Fruit fly (Drosophila melanogaster) whole organism, embryonic: ENCODE data around the gene CG9961.

Source experiments
- CG10147 ChIP-seq: fragments of 200-800 bp; sonication (Bioruptor generic); optimal IDR thresholded peaks from 2 replicates; lab custom pipeline; 2019; ENCODE audit warnings: missing biosample characterization, mild to moderate bottlenecking, missing genetic modification characterization, moderate library complexity
- CG10209 ChIP-seq: fragments of 200-800 bp; sonication (Bioruptor generic); optimal IDR thresholded peaks from 3 replicates; lab custom pipeline; 2017; ENCODE audit warnings: missing biosample characterization, mild to moderate bottlenecking, missing genetic modification characterization, missing genetic modification reagents
- CG15601 ChIP-seq: fragments of 200-800 bp; sonication (Bioruptor generic); optimal IDR thresholded peaks from 3 replicates; lab custom pipeline; 2019; ENCODE audit warnings: missing biosample characterization, mild to moderate bottlenecking, missing genetic modification characterization, moderate library complexity
- CG17328 ChIP-seq: fragments of 200-800 bp; sonication (Bioruptor generic); IDR thresholded peaks from 2 replicates; pipeline ENCODE4 v1.3.6; 2022; ENCODE audit warnings: missing biosample characterization, missing genetic modification characterization
- CG17361 ChIP-seq: fragments of 200-800 bp; sonication (Bioruptor generic); IDR thresholded peaks from 3 replicates; pipeline ENCODE4 v1.3.6; 2022; ENCODE audit warnings: missing biosample characterization, missing genetic modification characterization
- CG17612 ChIP-seq: fragments of 200-800 bp; sonication (Bioruptor generic); IDR thresholded peaks from 2 replicates; pipeline ENCODE4 v1.3.6; 2022; ENCODE audit warnings: missing biosample characterization, missing genetic modification characterization
- CG30431 ChIP-seq: fragments of 200-800 bp; sonication (Bioruptor generic); optimal IDR thresholded peaks from 2 replicates; lab custom pipeline; 2017; ENCODE audit warnings: missing biosample characterization, missing genetic modification characterization
- CG31388 ChIP-seq: fragments of 200-800 bp; sonication (Bioruptor generic); optimal IDR thresholded peaks from 2 replicates; lab custom pipeline; 2016; ENCODE audit warnings: missing biosample characterization, missing genetic modification characterization
- CG3163 ChIP-seq: fragments of 200-800 bp; sonication (Bioruptor generic); optimal IDR thresholded peaks from 3 replicates; lab custom pipeline; 2016; ENCODE audit warnings: missing biosample characterization, missing genetic modification characterization
- CG4617 ChIP-seq: fragments of 200-800 bp; sonication (Bioruptor generic); optimal IDR thresholded peaks from 3 replicates; lab custom pipeline; 2016; ENCODE audit warnings: missing biosample characterization, missing genetic modification characterization, borderline replicate concordance
- CG4820 ChIP-seq: fragments of 200-800 bp; sonication (Bioruptor generic); optimal IDR thresholded peaks from 3 replicates; lab custom pipeline; 2016; ENCODE audit warnings: missing biosample characterization, missing genetic modification characterization
- CG6254 ChIP-seq: fragments of 200-800 bp; sonication (Bioruptor generic); optimal IDR thresholded peaks from 3 replicates; lab custom pipeline; 2017; ENCODE audit warnings: mild to moderate bottlenecking, missing biosample characterization, missing genetic modification reagents, missing genetic modification characterization
- CG6765 ChIP-seq: fragments of 200-800 bp; sonication (Bioruptor generic); optimal IDR thresholded peaks from 3 replicates; lab custom pipeline; 2017; ENCODE audit warnings: missing biosample characterization, mild to moderate bottlenecking, missing genetic modification characterization
- CG7271 ChIP-seq: fragments of 200-800 bp; sonication (Bioruptor generic); optimal IDR thresholded peaks from 2 replicates; lab custom pipeline; 2018; ENCODE audit warnings: missing biosample characterization, mild to moderate bottlenecking, missing genetic modification characterization, moderate library complexity
- CG7372 ChIP-seq: fragments of 200-800 bp; sonication (Bioruptor generic); IDR thresholded peaks from 2 replicates; pipeline ENCODE4 v1.3.6; 2022; ENCODE audit warnings: missing biosample characterization, missing genetic modification characterization
- CG9876 ChIP-seq: fragments of 200-800 bp; sonication (Bioruptor generic); optimal IDR thresholded peaks from 2 replicates; lab custom pipeline; 2016; ENCODE audit warnings: missing biosample characterization, missing genetic modification characterization
- Dbx ChIP-seq: fragments of 200-800 bp; sonication (Bioruptor generic); IDR thresholded peaks from 3 replicates; pipeline ENCODE4 v1.3.6; 2022; ENCODE audit warnings: missing biosample characterization, missing genetic modification characterization
- Doc3 ChIP-seq: fragments of 200-800 bp; sonication (Bioruptor generic); IDR thresholded peaks from 3 replicates; pipeline ENCODE4 v1.3.6; 2022; ENCODE audit warnings: missing biosample characterization, missing genetic modification characterization; ENCODE audit not compliant: partially characterized antibody
- Fer2 ChIP-seq: fragments of 200-800 bp; sonication (Bioruptor generic); optimal IDR thresholded peaks from 2 replicates; lab custom pipeline; 2018; ENCODE audit warnings: missing biosample characterization, mild to moderate bottlenecking, missing genetic modification characterization, moderate library complexity
- Hand ChIP-seq: fragments of 200-800 bp; sonication (Bioruptor generic); optimal IDR thresholded peaks from 2 replicates; lab custom pipeline; 2017; ENCODE audit warnings: mild to moderate bottlenecking, missing biosample characterization, missing genetic modification reagents, missing genetic modification characterization
- HmgZ ChIP-seq: fragments of 200-800 bp; sonication (Bioruptor generic); optimal IDR thresholded peaks from 2 replicates; lab custom pipeline; 2018; ENCODE audit warnings: missing biosample characterization, mild to moderate bottlenecking, missing genetic modification characterization
- Hr3 ChIP-seq: fragments of 200-800 bp; sonication (Bioruptor generic); optimal IDR thresholded peaks from 3 replicates; lab custom pipeline; 2016; ENCODE audit warnings: missing biosample characterization, missing genetic modification characterization
- Hr51 ChIP-seq, 2 experiments: fragments of 200-800 bp; sonication (Bioruptor generic); optimal IDR thresholded peaks; 2 replicates in 1 of 2; 3 replicates in 1 of 2; lab custom pipeline; 2016 to 2018; ENCODE audit warnings: missing biosample characterization in 2 of 2, missing genetic modification characterization in 2 of 2, mild to moderate bottlenecking in 1 of 2, moderate library complexity in 1 of 2
- Lhr ChIP-seq: fragments of 200-800 bp; sonication (Bioruptor generic); optimal IDR thresholded peaks from 3 replicates; lab custom pipeline; 2017; ENCODE audit warnings: mild to moderate bottlenecking, missing biosample characterization, missing genetic modification reagents, missing genetic modification characterization
- NK7.1 ChIP-seq: fragments of 200-800 bp; sonication (Bioruptor generic); optimal IDR thresholded peaks from 3 replicates; lab custom pipeline; 2016; ENCODE audit warnings: missing biosample characterization, missing genetic modification characterization
- PHDP ChIP-seq: fragments of 200-800 bp; sonication (Bioruptor generic); optimal IDR thresholded peaks from 3 replicates; lab custom pipeline; 2018; ENCODE audit warnings: missing biosample characterization, mild to moderate bottlenecking, missing genetic modification characterization, moderate library complexity
- Poxn ChIP-seq: fragments of 200-800 bp; sonication (Bioruptor generic); IDR thresholded peaks from 2 replicates; pipeline ENCODE4 v1.3.6; 2022; ENCODE audit warnings: missing biosample characterization, missing genetic modification characterization
- Ravus ChIP-seq: fragments of 200-800 bp; sonication (Bioruptor generic); IDR thresholded peaks from 2 replicates; pipeline ENCODE4 v1.3.6; 2022; ENCODE audit warnings: missing biosample characterization, missing genetic modification characterization
- Sin3A ChIP-seq: fragments of >200 bp; optimal IDR thresholded peaks from 2 replicates; lab custom pipeline; 2018
- Sry-δ ChIP-seq: fragments of 200-800 bp; sonication (Bioruptor generic); optimal IDR thresholded peaks from 2 replicates; lab custom pipeline; 2016; ENCODE audit warnings: missing biosample characterization, missing genetic modification characterization
- YL-1 ChIP-seq: fragments of 200-800 bp; sonication (Bioruptor generic); optimal IDR thresholded peaks from 3 replicates; lab custom pipeline; 2017; ENCODE audit warnings: missing biosample characterization, mild to moderate bottlenecking, missing genetic modification characterization
- az2 ChIP-seq: fragments of 200-800 bp; sonication (Bioruptor generic); optimal IDR thresholded peaks from 3 replicates; lab custom pipeline; 2016; ENCODE audit warnings: missing biosample characterization, missing genetic modification characterization
- br ChIP-seq: fragments of >200 bp; optimal IDR thresholded peaks from 2 replicates; lab custom pipeline; 2017
- chm ChIP-seq: fragments of 200-800 bp; sonication (Bioruptor generic); IDR thresholded peaks from 2 replicates; pipeline ENCODE4 v1.3.6; 2022; ENCODE audit warnings: missing biosample characterization, missing genetic modification characterization
- crc ChIP-seq: fragments of 200-800 bp; sonication (Bioruptor generic); optimal IDR thresholded peaks from 2 replicates; lab custom pipeline; 2016; ENCODE audit warnings: missing biosample characterization, missing genetic modification characterization
- dm ChIP-seq: fragments of 200-800 bp; sonication (Bioruptor generic); optimal IDR thresholded peaks from 3 replicates; lab custom pipeline; 2016; ENCODE audit warnings: missing biosample characterization, missing genetic modification characterization
- ewg ChIP-seq: fragments of 200-800 bp; sonication (Bioruptor generic); optimal IDR thresholded peaks from 3 replicates; lab custom pipeline; 2017; ENCODE audit warnings: mild to moderate bottlenecking, missing biosample characterization, missing genetic modification reagents, missing genetic modification characterization
- eyg ChIP-seq: fragments of 200-800 bp; sonication (Bioruptor generic); optimal IDR thresholded peaks from 3 replicates; lab custom pipeline; 2016; ENCODE audit warnings: missing biosample characterization, missing genetic modification characterization
- gem ChIP-seq: fragments of 200-800 bp; sonication (Bioruptor generic); optimal IDR thresholded peaks from 2 replicates; lab custom pipeline; 2019; ENCODE audit warnings: missing biosample characterization, mild to moderate bottlenecking, missing genetic modification characterization, moderate library complexity
- grn ChIP-seq: fragments of 200-800 bp; sonication (Bioruptor generic); optimal IDR thresholded peaks from 3 replicates; lab custom pipeline; 2017; ENCODE audit warnings: missing biosample characterization, missing genetic modification characterization
- ham ChIP-seq: fragments of 200-800 bp; sonication (Bioruptor generic); IDR thresholded peaks from 2 replicates; pipeline ENCODE4 v1.3.6; 2022; ENCODE audit warnings: missing biosample characterization, missing genetic modification characterization
- jumu ChIP-seq: fragments of 200-800 bp; sonication (Bioruptor generic); optimal IDR thresholded peaks from 3 replicates; lab custom pipeline; 2016; ENCODE audit warnings: missing biosample characterization, missing genetic modification characterization
- lola ChIP-seq, 3 experiments: fragments of >200 bp in 2 of 3; fragments of 200-800 bp in 1 of 3; sonication (Bioruptor generic) in 1 of 3; optimal IDR thresholded peaks; 2 replicates each; lab custom pipeline; 2017 to 2019; ENCODE audit warnings: missing biosample characterization in 3 of 3, missing genetic modification characterization in 3 of 3, mild to moderate bottlenecking in 1 of 3, moderate library complexity in 1 of 3
- mam ChIP-seq: fragments of 200-800 bp; sonication (Bioruptor generic); optimal IDR thresholded peaks from 3 replicates; lab custom pipeline; 2016; ENCODE audit warnings: missing biosample characterization, missing genetic modification characterization
- oc ChIP-seq: fragments of 200-800 bp; sonication (Bioruptor generic); optimal IDR thresholded peaks from 2 replicates; lab custom pipeline; 2018; ENCODE audit warnings: missing biosample characterization, mild to moderate bottlenecking, missing genetic modification characterization, moderate library complexity
- org-1 ChIP-seq: fragments of 200-800 bp; sonication (Bioruptor generic); optimal IDR thresholded peaks from 2 replicates; lab custom pipeline; 2017; ENCODE audit warnings: missing biosample characterization, missing genetic modification characterization
- tup ChIP-seq: fragments of 200-800 bp; sonication (Bioruptor generic); optimal IDR thresholded peaks from 2 replicates; lab custom pipeline; 2016; ENCODE audit warnings: missing biosample characterization, mild to moderate bottlenecking, missing genetic modification characterization, moderate library complexity
- twi ChIP-seq: fragments of 200-800 bp; optimal IDR thresholded peaks from 2 replicates; lab custom pipeline; 2019; ENCODE audit warnings: missing biosample characterization, mild to moderate bottlenecking, missing genetic modification characterization, moderate library complexity
- wor ChIP-seq: fragments of 200-800 bp; sonication (Bioruptor generic); IDR thresholded peaks from 2 replicates; pipeline ENCODE4 v1.3.6; 2022; ENCODE audit warnings: missing biosample characterization, missing genetic modification characterization
- yki ChIP-seq: fragments of >200 bp; optimal IDR thresholded peaks from 3 replicates; lab custom pipeline; 2018
- zf30C ChIP-seq: fragments of 200-800 bp; sonication (Bioruptor generic); optimal IDR thresholded peaks from 3 replicates; lab custom pipeline; 2018; ENCODE audit warnings: missing biosample characterization, mild to moderate bottlenecking, missing genetic modification characterization

CG9961 gene

DNA sequence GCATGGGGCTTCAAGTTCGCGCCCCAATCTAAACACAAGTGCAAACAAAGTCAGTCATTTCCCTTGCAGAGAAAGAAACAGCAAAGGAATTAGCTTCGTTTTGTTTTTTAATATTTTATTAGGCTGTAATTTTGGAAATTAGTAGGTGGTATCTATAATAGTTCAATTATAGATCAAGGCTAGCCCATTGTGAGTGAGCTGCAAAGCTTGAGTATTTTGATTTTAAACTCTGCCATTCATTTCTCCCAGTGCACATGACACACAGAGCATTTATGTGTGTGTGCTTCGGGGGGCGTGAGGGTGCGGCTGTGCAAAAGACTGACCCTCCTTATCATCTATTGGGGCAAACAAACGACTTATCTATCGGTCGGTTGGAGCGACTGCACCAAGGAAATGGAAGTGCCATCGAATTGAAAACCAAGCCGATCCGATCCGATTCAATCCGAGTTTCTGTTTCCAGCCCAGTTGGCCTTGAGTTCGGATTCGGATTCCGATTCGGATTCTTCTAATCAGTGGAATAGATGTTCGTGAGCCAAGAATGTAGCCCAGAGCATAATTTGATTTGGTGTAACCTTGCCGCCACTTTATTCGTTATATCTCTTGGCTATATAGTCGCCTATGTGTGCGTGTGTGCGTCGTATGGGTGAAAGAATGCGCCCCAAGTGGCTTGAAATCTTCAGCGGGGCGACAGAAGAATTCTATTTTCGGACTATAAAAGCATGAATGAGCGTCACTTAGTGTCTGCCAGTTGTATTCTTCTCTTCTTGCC is 13.2 kb downstream of the CG9961 start (continued):
- TF ChIP-seq lola (GFP tag; optimal IDR thresholded peaks at IDR 0.05; lab: Kevin White, UChicago) (no peak), HmgZ (tag; lab: Kevin White, UChicago) (no peak), Hand (no peak), Sin3A (lab: Kevin White, UChicago) (no peak), grn (GFP tag; lab: Kevin White, UChicago) (no peak), tup (no peak), Sry-δ (GFP tag; lab: Kevin White, UChicago) (no peak), Lhr (GFP tag; lab: Kevin White, UChicago) (no peak), CG9876 (GFP tag; lab: Kevin White, UChicago) (no peak), CG7271 (tag; lab: Kevin White, UChicago) (no peak), crc (GFP tag; lab: Kevin White, UChicago) (no peak), oc (tag; lab: Kevin White, UChicago) (no peak), twi (tag; lab: Kevin White, UChicago) (no peak), mam (GFP tag; lab: Kevin White, UChicago) (peak; percentile 14), ham (GFP tag; lab: Robert Waterston, UW) (no peak), CG7372 (GFP tag; lab: Robert Waterston, UW) (no peak), PHDP (tag; lab: Kevin White, UChicago) (no peak), yki (lab: Kevin White, UChicago) (no peak), ewg (no peak), CG4820 (GFP tag; lab: Kevin White, UChicago) (no peak), CG17612 (no peak), wor (no peak), Ravus (GFP tag; lab: Robert Waterston, UW) (no peak), CG17328 (no peak), Hr51 (GFP tag; optimal IDR thresholded peaks at IDR 0.05; lab: Kevin White, UChicago) (peak; percentile 35 to 79), CG10209 (GFP tag; lab: Kevin White, UChicago) (peak; percentile 8), Fer2 (tag; lab: Kevin White, UChicago) (no peak), dm (GFP tag; lab: Kevin White, UChicago) (no peak), chm (GFP tag; lab: Robert Waterston, UW) (no peak), CG31388 (GFP tag; lab: Kevin White, UChicago) (no peak), CG17361 (no peak), NK7.1 (GFP tag; lab: Kevin White, UChicago) (no peak), zf30C (GFP tag; lab: Kevin White, UChicago) (no peak), jumu (GFP tag; lab: Kevin White, UChicago) (no peak), CG30431 (GFP tag; lab: Kevin White, UChicago) (no peak), CG3163 (GFP tag; lab: Kevin White, UChicago) (no peak), br (lab: Kevin White, UChicago) (no peak), CG15601 (no peak), Hr3 (GFP tag; lab: Kevin White, UChicago) (peak; percentile 10), CG6765 (no peak), org-1 (no peak), eyg (GFP tag; lab: Kevin White, UChicago) (peak; percentile 9), Doc3 (GFP tag; lab: Robert Waterston, UW) (no peak), CG6254 (GFP tag; lab: Kevin White, UChicago) (peak; percentile 2), CG10147 (GFP tag; lab: Kevin White, UChicago) (no peak), Poxn (no peak), Dbx (GFP tag; lab: Robert Waterston, UW) (no peak), YL-1 (GFP tag; lab: Kevin White, UChicago) (no peak), gem (tag; lab: Kevin White, UChicago) (peak; percentile 56), az2 (GFP tag; lab: Kevin White, UChicago) (no peak), CG4617 (GFP tag; lab: Kevin White, UChicago) (no peak)
